Fruit fly (Drosophila melanogaster) whole organism, embryonic: ENCODE data around the gene MCU.

Experiments
- B-H2 ChIP-seq: fragments of 200-800 bp; sonication (Bioruptor generic); optimal IDR thresholded peaks from 2 replicates; lab custom pipeline; 2018; ENCODE audit warnings: missing biosample characterization, mild to moderate bottlenecking, missing genetic modification characterization
- Bdp1 ChIP-seq: fragments of 200-800 bp; sonication (Bioruptor generic); optimal IDR thresholded peaks from 3 replicates; lab custom pipeline; 2016; ENCODE audit warnings: missing biosample characterization, missing genetic modification characterization
- Bteb2 ChIP-seq: fragments of 200-800 bp; sonication (Bioruptor generic); optimal IDR thresholded peaks from 2 replicates; lab custom pipeline; 2016; ENCODE audit warnings: missing biosample characterization, missing genetic modification characterization
- C15 ChIP-seq: fragments of 200-800 bp; sonication (Bioruptor generic); IDR thresholded peaks from 3 replicates; pipeline ENCODE4 v1.3.6; 2022; ENCODE audit warnings: missing biosample characterization, missing genetic modification characterization
- CG10959 ChIP-seq: fragments of 200-800 bp; sonication (Bioruptor generic); IDR thresholded peaks from 2 replicates; pipeline ENCODE4 v1.3.6; 2022; ENCODE audit warnings: missing biosample characterization, missing genetic modification characterization
- CG11695 ChIP-seq: fragments of 200-800 bp; sonication (Bioruptor generic); IDR thresholded peaks from 3 replicates; pipeline ENCODE4 v1.3.6; 2022; ENCODE audit warnings: missing biosample characterization, missing genetic modification characterization
- CG12659 ChIP-seq: fragments of 200-800 bp; sonication (Bioruptor generic); optimal IDR thresholded peaks from 3 replicates; lab custom pipeline; 2017; ENCODE audit warnings: mild to moderate bottlenecking, missing biosample characterization, missing genetic modification reagents, missing genetic modification characterization
- CG14441 ChIP-seq: fragments of 200-800 bp; sonication (Bioruptor generic); IDR thresholded peaks from 2 replicates; pipeline ENCODE4 v1.3.6; 2022; ENCODE audit warnings: missing biosample characterization, missing genetic modification characterization
- CG15601 ChIP-seq: fragments of 200-800 bp; sonication (Bioruptor generic); optimal IDR thresholded peaks from 3 replicates; lab custom pipeline; 2019; ENCODE audit warnings: missing biosample characterization, mild to moderate bottlenecking, missing genetic modification characterization, moderate library complexity
- CG18476 ChIP-seq: fragments of 200-800 bp; sonication (Bioruptor generic); optimal IDR thresholded peaks from 2 replicates; lab custom pipeline; 2016; ENCODE audit warnings: missing biosample characterization, mild to moderate bottlenecking, missing genetic modification characterization
- CG32532 ChIP-seq: fragments of 200-800 bp; sonication (Bioruptor generic); IDR thresholded peaks from 2 replicates; pipeline ENCODE4 v1.3.6; 2022; ENCODE audit warnings: missing biosample characterization, missing genetic modification characterization
- CG3407 ChIP-seq: fragments of 200-800 bp; sonication (Bioruptor generic); optimal IDR thresholded peaks from 2 replicates; lab custom pipeline; 2018; ENCODE audit warnings: missing biosample characterization, mild to moderate bottlenecking, missing genetic modification characterization
- CG3847 ChIP-seq: fragments of 200-800 bp; sonication (Bioruptor generic); IDR thresholded peaks from 2 replicates; pipeline ENCODE4 v1.3.6; 2022; ENCODE audit warnings: missing biosample characterization, missing genetic modification characterization
- CG3995 ChIP-seq: fragments of 200-800 bp; sonication (Bioruptor generic); optimal IDR thresholded peaks from 3 replicates; lab custom pipeline; 2016; ENCODE audit warnings: missing biosample characterization, missing genetic modification characterization
- CG4424 ChIP-seq: fragments of 200-800 bp; sonication (Bioruptor generic); optimal IDR thresholded peaks from 3 replicates; lab custom pipeline; 2016; ENCODE audit warnings: missing biosample characterization, missing genetic modification characterization
- CG4820 ChIP-seq: fragments of 200-800 bp; sonication (Bioruptor generic); optimal IDR thresholded peaks from 3 replicates; lab custom pipeline; 2016; ENCODE audit warnings: missing biosample characterization, missing genetic modification characterization
- CG6272 ChIP-seq: fragments of 200-800 bp; sonication (Bioruptor generic); IDR thresholded peaks from 2 replicates; pipeline ENCODE4 v1.3.6; 2022; ENCODE audit warnings: missing biosample characterization, missing genetic modification characterization
- CG8290 ChIP-seq, 3 experiments: fragments of 200-800 bp; sonication (Bioruptor generic); optimal IDR thresholded peaks; 2 replicates each; lab custom pipeline; 2016 to 2019; ENCODE audit warnings: missing biosample characterization in 3 of 3, missing genetic modification characterization in 3 of 3, mild to moderate bottlenecking in 2 of 3, moderate library complexity in 1 of 3
- CG8765 ChIP-seq: fragments of 200-800 bp; sonication (Bioruptor generic); IDR thresholded peaks from 2 replicates; pipeline ENCODE4 v1.3.6; 2022; ENCODE audit warnings: missing biosample characterization, missing genetic modification characterization
- CG9609 ChIP-seq: fragments of 200-800 bp; sonication (Bioruptor generic); optimal IDR thresholded peaks from 3 replicates; lab custom pipeline; 2016; ENCODE audit warnings: missing biosample characterization, missing genetic modification characterization
- CG9932 ChIP-seq: fragments of 200-800 bp; sonication (Bioruptor generic); IDR thresholded peaks from 2 replicates; pipeline ENCODE4 v1.3.6; 2022; ENCODE audit warnings: missing biosample characterization, missing genetic modification characterization
- D ChIP-seq, 2 experiments: fragments of 200-800 bp in 1 of 2; fragments of >200 bp in 1 of 2; sonication (Bioruptor generic) in 1 of 2; optimal IDR thresholded peaks; 2 replicates in 1 of 2; 3 replicates in 1 of 2; lab custom pipeline; 2017; ENCODE audit warnings: mild to moderate bottlenecking in 1 of 2, missing biosample characterization in 1 of 2, missing genetic modification characterization in 1 of 2, missing genetic modification reagents in 1 of 2
- D19B ChIP-seq: fragments of 200-800 bp; sonication (Bioruptor generic); optimal IDR thresholded peaks from 2 replicates; lab custom pipeline; 2017; ENCODE audit warnings: missing biosample characterization, mild to moderate bottlenecking, missing genetic modification characterization
- Dbx ChIP-seq: fragments of 200-800 bp; sonication (Bioruptor generic); IDR thresholded peaks from 3 replicates; pipeline ENCODE4 v1.3.6; 2022; ENCODE audit warnings: missing biosample characterization, missing genetic modification characterization
- Hey ChIP-seq: fragments of 200-800 bp; sonication (Bioruptor generic); optimal IDR thresholded peaks from 3 replicates; lab custom pipeline; 2018; ENCODE audit warnings: missing biosample characterization, mild to moderate bottlenecking, missing genetic modification characterization
- MESR4 ChIP-seq: fragments of 200-800 bp; sonication (Bioruptor generic); optimal IDR thresholded peaks from 2 replicates; lab custom pipeline; 2018; ENCODE audit warnings: missing biosample characterization, mild to moderate bottlenecking, missing genetic modification characterization, moderate library complexity
- NK7.1 ChIP-seq: fragments of 200-800 bp; sonication (Bioruptor generic); optimal IDR thresholded peaks from 3 replicates; lab custom pipeline; 2016; ENCODE audit warnings: missing biosample characterization, missing genetic modification characterization
- Neu2 ChIP-seq: fragments of 200-800 bp; sonication (Bioruptor generic); optimal IDR thresholded peaks from 3 replicates; lab custom pipeline; 2016; ENCODE audit warnings: missing biosample characterization, missing genetic modification characterization, borderline replicate concordance
- Oli ChIP-seq: fragments of 200-800 bp; sonication (Bioruptor generic); optimal IDR thresholded peaks from 2 replicates; lab custom pipeline; 2018; ENCODE audit warnings: missing biosample characterization, mild to moderate bottlenecking, missing genetic modification characterization, moderate library complexity
- Sin3A ChIP-seq: fragments of >200 bp; optimal IDR thresholded peaks from 2 replicates; lab custom pipeline; 2018
- Tbp ChIP-seq: fragments of >200 bp; optimal IDR thresholded peaks from 2 replicates; lab custom pipeline; 2018; ENCODE audit warnings: missing biosample characterization, missing genetic modification characterization
- ab ChIP-seq: fragments of 200-800 bp; sonication (Bioruptor generic); optimal IDR thresholded peaks from 2 replicates; lab custom pipeline; 2016; ENCODE audit warnings: missing biosample characterization, missing genetic modification characterization
- ato ChIP-seq: fragments of 200-800 bp; sonication (Bioruptor generic); IDR thresholded peaks from 2 replicates; pipeline ENCODE4 v1.3.6; 2022; ENCODE audit warnings: missing biosample characterization, missing genetic modification characterization; ENCODE audit not compliant: partially characterized antibody
- bab2 ChIP-seq: fragments of 200-800 bp; sonication (Bioruptor generic); optimal IDR thresholded peaks from 2 replicates; lab custom pipeline; 2016; ENCODE audit warnings: missing biosample characterization, missing genetic modification characterization
- cad ChIP-seq: fragments of >200 bp; optimal IDR thresholded peaks from 2 replicates; lab custom pipeline; 2017; ENCODE audit warnings: missing biosample characterization, missing genetic modification characterization
- caup ChIP-seq: fragments of 200-800 bp; sonication (Bioruptor generic); optimal IDR thresholded peaks from 3 replicates; lab custom pipeline; 2017; ENCODE audit warnings: missing biosample characterization, mild to moderate bottlenecking, missing genetic modification characterization, moderate library complexity; ENCODE audit not compliant: severe bottlenecking
- emc ChIP-seq: fragments of 200-800 bp; sonication (Bioruptor generic); optimal IDR thresholded peaks from 2 replicates; lab custom pipeline; 2016; ENCODE audit warnings: missing biosample characterization, missing genetic modification characterization
- fu2 ChIP-seq: fragments of 200-800 bp; sonication (Bioruptor generic); optimal IDR thresholded peaks from 2 replicates; lab custom pipeline; 2016; ENCODE audit warnings: missing biosample characterization, missing genetic modification characterization
- jing ChIP-seq: fragments of 200-800 bp; sonication (Bioruptor generic); optimal IDR thresholded peaks from 2 replicates; lab custom pipeline; 2018; ENCODE audit warnings: missing biosample characterization, mild to moderate bottlenecking, missing genetic modification characterization
- mam ChIP-seq: fragments of 200-800 bp; sonication (Bioruptor generic); optimal IDR thresholded peaks from 3 replicates; lab custom pipeline; 2016; ENCODE audit warnings: missing biosample characterization, missing genetic modification characterization
- mld ChIP-seq: fragments of 200-800 bp; sonication (Bioruptor generic); IDR thresholded peaks from 3 replicates; pipeline ENCODE4 v1.3.6; 2022; ENCODE audit warnings: missing biosample characterization, missing genetic modification characterization; ENCODE audit not compliant: partially characterized antibody
- pzg ChIP-seq: fragments of 200-800 bp; sonication (Bioruptor generic); optimal IDR thresholded peaks from 3 replicates; lab custom pipeline; 2018; ENCODE audit warnings: missing biosample characterization, mild to moderate bottlenecking, missing genetic modification characterization, moderate library complexity
- ro ChIP-seq: fragments of 200-800 bp; sonication (Bioruptor generic); IDR thresholded peaks from 2 replicates; pipeline ENCODE4 v1.3.6; 2022; ENCODE audit warnings: missing biosample characterization, missing genetic modification characterization
- sima ChIP-seq: fragments of 200-800 bp; sonication (Bioruptor generic); optimal IDR thresholded peaks from 2 replicates; lab custom pipeline; 2016; ENCODE audit warnings: missing biosample characterization, missing genetic modification characterization
- so ChIP-seq: fragments of 200-800 bp; sonication (Bioruptor generic); IDR thresholded peaks from 3 replicates; pipeline ENCODE4 v1.3.6; 2022; ENCODE audit warnings: missing biosample characterization, missing genetic modification characterization
- tup ChIP-seq: fragments of 200-800 bp; sonication (Bioruptor generic); optimal IDR thresholded peaks from 2 replicates; lab custom pipeline; 2016; ENCODE audit warnings: missing biosample characterization, mild to moderate bottlenecking, missing genetic modification characterization, moderate library complexity
- vfl ChIP-seq: fragments of 200-800 bp; sonication (Bioruptor generic); optimal IDR thresholded peaks from 2 replicates; lab custom pipeline; 2016; ENCODE audit warnings: missing biosample characterization, missing genetic modification characterization
- zen2 ChIP-seq: fragments of 200-800 bp; sonication (Bioruptor generic); IDR thresholded peaks from 3 replicates; pipeline ENCODE4 v1.3.6; 2022; ENCODE audit warnings: missing biosample characterization, missing genetic modification characterization; ENCODE audit not compliant: partially characterized antibody
- zfh2 ChIP-seq: fragments of 200-800 bp; sonication (Bioruptor generic); optimal IDR thresholded peaks from 2 replicates; lab custom pipeline; 2016; ENCODE audit warnings: missing biosample characterization, missing genetic modification characterization

MCU gene

dm6 chr3L:6608884-6609552, 58.5 kb downstream of the MCU start, which contains the start of gene axed (continued):
- TF ChIP-seq Dbx (GFP tag; lab: Robert Waterston, UW) (peak; percentile 36; the same call in 1 of the 3 replicates), pzg (GFP tag; lab: Kevin White, UChicago) (peak; percentile 14), Oli (peak; percentile 11), Neu2 (GFP tag; lab: Kevin White, UChicago) (no peak), ato (GFP tag; lab: Robert Waterston, UW) (no peak), CG12659 (GFP tag; lab: Kevin White, UChicago) (peak; percentile 46)

dm6 chr3L:6612637-6613036, 62.1 kb downstream of the MCU start:
- TF ChIP-seq CG4424 (GFP tag; lab: Kevin White, UChicago) (no peak), CG10959 (GFP tag; lab: Robert Waterston, UW) (no peak), NK7.1 (no peak), D (optimal IDR thresholded peaks at IDR 0.05; lab: Kevin White, UChicago) (no peak), D (GFP tag; optimal IDR thresholded peaks at IDR 0.05; lab: Kevin White, UChicago) (no peak), CG18476 (no peak), Sin3A (lab: Kevin White, UChicago) (no peak), CG3995 (no peak), so (peak; percentile 53; the same call in 1 of the 3 replicates), caup (peak; percentile 48), zfh2 (no peak), CG3847 (GFP tag; lab: Robert Waterston, UW) (no peak), CG8765 (GFP tag; lab: Robert Waterston, UW) (no peak), CG4820 (GFP tag; lab: Kevin White, UChicago) (no peak), fu2 (GFP tag; lab: Kevin White, UChicago) (no peak), CG9932 (peak; percentile 33; the same call in 1 of the 2 replicates), Tbp (GFP tag; lab: Kevin White, UChicago) (no peak), cad (GFP tag; lab: Kevin White, UChicago) (no peak), CG11695 (GFP tag; lab: Robert Waterston, UW) (peak; percentile 52; the same call in 1 of the 3 replicates), MESR4 (no peak), vfl (GFP tag; lab: Kevin White, UChicago) (no peak), B-H2 (no peak), CG14441 (GFP tag; lab: Robert Waterston, UW) (no peak), mld (GFP tag; lab: Robert Waterston, UW) (no peak), Bteb2 (GFP tag; lab: Kevin White, UChicago) (no peak), D19B (no peak), zen2 (GFP tag; lab: Robert Waterston, UW) (no peak), ro (GFP tag; lab: Robert Waterston, UW) (no peak), tup (no peak), mam (GFP tag; lab: Kevin White, UChicago) (no peak), emc (no peak), CG32532 (GFP tag; lab: Robert Waterston, UW) (no peak), bab2 (GFP tag; lab: Kevin White, UChicago) (peak; percentile 18), CG15601 (tag; lab: Kevin White, UChicago) (no peak), CG3407 (GFP tag; lab: Kevin White, UChicago) (peak; percentile 5), sima (GFP tag; lab: Kevin White, UChicago) (no peak), Hey (tag; lab: Kevin White, UChicago) (peak; percentile 17), C15 (no peak), Bdp1 (GFP tag; lab: Kevin White, UChicago) (no peak), CG8290 (GFP tag; optimal IDR thresholded peaks at IDR 0.05; lab: Kevin White, UChicago) (no peak), CG8290 (tag; optimal IDR thresholded peaks at IDR 0.05; lab: Kevin White, UChicago) (peak in 1 of 2 experiments; percentile 53), ab (GFP tag; lab: Kevin White, UChicago) (no peak), CG6272 (GFP tag; lab: Robert Waterston, UW) (no peak), jing (GFP tag; lab: Kevin White, UChicago) (no peak), CG9609 (GFP tag; lab: Kevin White, UChicago) (no peak)
